Worm (Caenorhabditis elegans) whole organism, L4 larva: Measurements from ENCODE around the gene T25G12.6.
A peak's percentile ranks its signal among the peaks of the same experiment; 100 is the strongest.

Experiments
- F10B5.3 ChIP-seq: sonication (generic microtip); optimal IDR thresholded peaks from 2 replicates; lab custom pipeline; 2016; ENCODE audit warnings: mild to moderate bottlenecking, missing genetic modification characterization, missing compliant biosample characterization
- R02D3.7 ChIP-seq: fragments of 150-350 bp; sonication (generic microtip); optimal IDR thresholded peaks from 3 replicates; lab custom pipeline; 2014; ENCODE audit warnings: missing biosample characterization, missing genetic modification characterization
- T20F7.1 ChIP-seq: fragments of 200-800 bp; sonication (Bioruptor generic); optimal IDR thresholded peaks from 2 replicates; lab custom pipeline; 2018; ENCODE audit warnings: mild to moderate bottlenecking, missing genetic modification characterization, missing compliant biosample characterization
- T26A8.4 ChIP-seq: fragments of 200-800 bp; sonication (Bioruptor generic); IDR thresholded peaks from 2 replicates; pipeline ENCODE4 v1.3.6; 2022; ENCODE audit warnings: missing genetic modification characterization, missing compliant biosample characterization
- Y75B8A.6 ChIP-seq: fragments of 200-800 bp; sonication (Bioruptor generic); IDR thresholded peaks from 2 replicates; pipeline ENCODE4 v1.3.6; 2022; ENCODE audit warnings: missing genetic modification reagents, missing genetic modification characterization, missing compliant biosample characterization
- ZK337.2 ChIP-seq: fragments of 200-800 bp; sonication (Bioruptor generic); IDR thresholded peaks from 2 replicates; pipeline ENCODE4 v1.3.6; 2022; ENCODE audit warnings: missing genetic modification reagents, missing genetic modification characterization, missing compliant biosample characterization
- aha-1 ChIP-seq: fragments of 150-350 bp; peaks from one replicate; lab custom pipeline; 2014; ENCODE audit warnings: missing biosample characterization, missing genetic modification characterization
- attf-4 ChIP-seq: sonication (generic microtip); optimal IDR thresholded peaks from 3 replicates; lab custom pipeline; 2017; ENCODE audit warnings: missing biosample characterization, missing genetic modification characterization
- ctbp-1 ChIP-seq: fragments of 200-800 bp; sonication (Bioruptor generic); IDR thresholded peaks from 2 replicates; pipeline ENCODE4 v1.3.6; 2022; ENCODE audit warnings: missing genetic modification reagents, missing genetic modification characterization, missing compliant biosample characterization
- daf-16 ChIP-seq, 3 experiments: sonication (generic microtip); optimal IDR thresholded peaks; 2 replicates each; lab custom pipeline; 2016 to 2017; ENCODE audit warnings: missing genetic modification characterization in 3 of 3, missing genetic modification reagents in 3 of 3, mild to moderate bottlenecking in 2 of 3, missing compliant biosample characterization in 2 of 3, missing biosample characterization in 1 of 3, moderate library complexity in 1 of 3
- dmd-6 ChIP-seq: fragments of 200-800 bp; sonication (Bioruptor generic); IDR thresholded peaks from 2 replicates; pipeline ENCODE4 v1.3.6; 2022; ENCODE audit warnings: missing genetic modification reagents, missing genetic modification characterization, missing compliant biosample characterization
- dmd-8 ChIP-seq: fragments of 200-800 bp; sonication (Bioruptor generic); IDR thresholded peaks from 2 replicates; pipeline ENCODE4 v1.3.6; 2022; ENCODE audit warnings: missing genetic modification characterization, missing compliant biosample characterization
- dmd-9 ChIP-seq: fragments of 200-800 bp; sonication (Bioruptor generic); IDR thresholded peaks from 2 replicates; pipeline ENCODE4 v1.3.6; 2022; ENCODE audit warnings: missing genetic modification reagents, missing genetic modification characterization, missing compliant biosample characterization
- dve-1 ChIP-seq: sonication (generic microtip); optimal IDR thresholded peaks from 2 replicates; lab custom pipeline; 2017; ENCODE audit warnings: antibody characterized with exemption, mild to moderate bottlenecking, missing genetic modification characterization, missing compliant biosample characterization; ENCODE audit not compliant: insufficient read depth
- egl-27 ChIP-seq: sonication (generic microtip); optimal IDR thresholded peaks from 3 replicates; lab custom pipeline; 2017; ENCODE audit warnings: missing biosample characterization, missing genetic modification reagents, missing genetic modification characterization
- fkh-10 ChIP-seq: fragments of 150-350 bp; optimal IDR thresholded peaks from 2 replicates; lab custom pipeline; 2014; ENCODE audit warnings: missing biosample characterization, missing genetic modification reagents, missing genetic modification characterization
- fos-1 ChIP-seq: fragments of 150-350 bp; optimal IDR thresholded peaks from 2 replicates; lab custom pipeline; 2014; ENCODE audit warnings: missing biosample characterization, missing genetic modification characterization
- hlh-11 ChIP-seq: fragments of 200-800 bp; sonication (Bioruptor generic); optimal IDR thresholded peaks from 2 replicates; lab custom pipeline; 2018; ENCODE audit warnings: mild to moderate bottlenecking, missing genetic modification characterization, missing compliant biosample characterization
- hlh-30 ChIP-seq: sonication (generic microtip); optimal IDR thresholded peaks from 2 replicates; lab custom pipeline; 2017; ENCODE audit warnings: antibody characterized with exemption, mild to moderate bottlenecking, missing genetic modification characterization, missing compliant biosample characterization; ENCODE audit not compliant: insufficient read depth
- jun-1 ChIP-seq: fragments of 150-350 bp; optimal IDR thresholded peaks from 2 replicates; lab custom pipeline; 2014; ENCODE audit warnings: missing biosample characterization, missing genetic modification reagents, missing genetic modification characterization
- lim-7 ChIP-seq: fragments of 200-800 bp; sonication (Bioruptor generic); IDR thresholded peaks from 2 replicates; pipeline ENCODE4 v1.3.6; 2022; ENCODE audit warnings: missing genetic modification characterization, missing compliant biosample characterization
- lin-1 ChIP-seq: fragments of 200-800 bp; sonication (Bioruptor generic); IDR thresholded peaks from 2 replicates; pipeline ENCODE4 v1.3.6; 2022; ENCODE audit warnings: missing genetic modification reagents, missing genetic modification characterization, missing compliant biosample characterization
- lin-13 ChIP-seq: fragments of 150-350 bp; optimal IDR thresholded peaks from 2 replicates; lab custom pipeline; 2014; ENCODE audit warnings: missing biosample characterization, missing genetic modification reagents, missing genetic modification characterization
- lin-29 ChIP-seq: fragments of 200-800 bp; sonication (Bioruptor generic); IDR thresholded peaks from 2 replicates; pipeline ENCODE4 v1.3.6; 2022; ENCODE audit warnings: missing genetic modification reagents, missing genetic modification characterization, missing compliant biosample characterization
- madf-5 ChIP-seq, 2 experiments: fragments of 200-800 bp; sonication (Bioruptor generic); IDR thresholded peaks; 2 replicates each; pipeline ENCODE4 v1.3.6; 2022; ENCODE audit warnings: missing compliant biosample characterization in 2 of 2, missing genetic modification characterization in 2 of 2
- madf-9 ChIP-seq: fragments of 200-800 bp; sonication (Bioruptor generic); conservative IDR thresholded peaks from 2 replicates; pipeline ENCODE4 v1.3.6; 2022; ENCODE audit warnings: missing genetic modification reagents, missing genetic modification characterization, missing compliant biosample characterization
- mdl-1 ChIP-seq, 2 experiments: fragments of 150-350 bp in 1 of 2; sonication (generic microtip) in 1 of 2; optimal IDR thresholded peaks; 2 replicates each; lab custom pipeline; 2014 to 2017; ENCODE audit warnings: missing biosample characterization in 2 of 2, missing genetic modification characterization in 2 of 2
- mdt-29 ChIP-seq: fragments of 200-800 bp; sonication (Bioruptor generic); IDR thresholded peaks from 2 replicates; pipeline ENCODE4 v1.3.6; 2022; ENCODE audit warnings: missing genetic modification reagents, missing genetic modification characterization, missing compliant biosample characterization
- mes-2 ChIP-seq: sonication (generic microtip); optimal IDR thresholded peaks from 2 replicates; lab custom pipeline; 2016; ENCODE audit warnings: missing genotype, mild to moderate bottlenecking, missing genetic modification characterization, missing compliant biosample characterization; ENCODE audit not compliant: poor library complexity, severe bottlenecking
- mxl-3 ChIP-seq: fragments of 200-800 bp; sonication (Bioruptor generic); optimal IDR thresholded peaks from 2 replicates; lab custom pipeline; 2018; ENCODE audit warnings: mild to moderate bottlenecking, missing genetic modification characterization, missing compliant biosample characterization
- nhr-28 ChIP-seq: fragments of 150-350 bp; optimal IDR thresholded peaks from 2 replicates; lab custom pipeline; 2014; ENCODE audit warnings: missing biosample characterization, missing genetic modification characterization
- nhr-42 ChIP-seq: fragments of 200-800 bp; sonication (Bioruptor generic); IDR thresholded peaks from 2 replicates; pipeline ENCODE4 v1.3.6; 2022; ENCODE audit warnings: missing genetic modification characterization, missing compliant biosample characterization
- nhr-77 ChIP-seq: fragments of 150-350 bp; optimal IDR thresholded peaks from 2 replicates; lab custom pipeline; 2014; ENCODE audit warnings: missing biosample characterization, missing genetic modification characterization
- pha-4 ChIP-seq, 2 experiments: fragments of 150-350 bp in 1 of 2; fragments of 200-800 bp in 1 of 2; sonication (Bioruptor generic) in 1 of 2; IDR thresholded peaks in 1 of 2; optimal IDR thresholded peaks in 1 of 2; 2 replicates each; pipeline versions ENCODE4 v1.3.6 to Lab custom; 2014 to 2022; ENCODE audit warnings: missing genetic modification characterization in 2 of 2, missing genetic modification reagents in 2 of 2, missing biosample characterization in 1 of 2, missing compliant biosample characterization in 1 of 2
- php-3 ChIP-seq: fragments of 200-800 bp; sonication (Bioruptor generic); IDR thresholded peaks from 2 replicates; pipeline ENCODE4 v1.3.6; 2022; ENCODE audit warnings: missing genetic modification reagents, missing genetic modification characterization, missing compliant biosample characterization
- pqm-1 ChIP-seq: sonication (generic microtip); optimal IDR thresholded peaks from 2 replicates; lab custom pipeline; 2017; ENCODE audit warnings: missing biosample characterization, missing genetic modification characterization
- skn-1 ChIP-seq: fragments of 150-350 bp; optimal IDR thresholded peaks from 2 replicates; lab custom pipeline; 2014; ENCODE audit warnings: missing biosample characterization, missing genetic modification characterization
- snpc-1.2 ChIP-seq: fragments of 200-800 bp; sonication (Bioruptor generic); IDR thresholded peaks from 2 replicates; pipeline ENCODE4 v1.3.6; 2022; ENCODE audit warnings: missing genetic modification reagents, missing genetic modification characterization, missing compliant biosample characterization
- snpc-4 ChIP-seq: fragments of 150-350 bp; optimal IDR thresholded peaks from 2 replicates; lab custom pipeline; 2014; ENCODE audit warnings: missing biosample characterization, missing genetic modification characterization
- spr-1 ChIP-seq: sonication (generic microtip); optimal IDR thresholded peaks from 2 replicates; lab custom pipeline; 2016; ENCODE audit warnings: mild to moderate bottlenecking, missing genetic modification characterization, missing compliant biosample characterization
- unc-130 ChIP-seq: sonication (generic microtip); optimal IDR thresholded peaks from 2 replicates; lab custom pipeline; 2016; ENCODE audit warnings: missing genetic modification reagents, missing genetic modification characterization, missing compliant biosample characterization
- unc-62 ChIP-seq, 3 experiments: fragments of 150-350 bp in 1 of 3; sonication (generic microtip); optimal IDR thresholded peaks in 2 of 3; peaks in 1 of 3; 1 replicate in 1 of 3; 2 replicates in 2 of 3; lab custom pipeline; 2014 to 2017; ENCODE audit warnings: missing biosample characterization in 3 of 3, missing genetic modification characterization in 3 of 3, missing genetic modification reagents in 3 of 3, missing genotype in 1 of 3
- zip-2 ChIP-seq: fragments of 150-350 bp; optimal IDR thresholded peaks from 2 replicates; lab custom pipeline; 2014; ENCODE audit warnings: missing biosample characterization, missing genetic modification characterization

T25G12.6 gene

DNA sequence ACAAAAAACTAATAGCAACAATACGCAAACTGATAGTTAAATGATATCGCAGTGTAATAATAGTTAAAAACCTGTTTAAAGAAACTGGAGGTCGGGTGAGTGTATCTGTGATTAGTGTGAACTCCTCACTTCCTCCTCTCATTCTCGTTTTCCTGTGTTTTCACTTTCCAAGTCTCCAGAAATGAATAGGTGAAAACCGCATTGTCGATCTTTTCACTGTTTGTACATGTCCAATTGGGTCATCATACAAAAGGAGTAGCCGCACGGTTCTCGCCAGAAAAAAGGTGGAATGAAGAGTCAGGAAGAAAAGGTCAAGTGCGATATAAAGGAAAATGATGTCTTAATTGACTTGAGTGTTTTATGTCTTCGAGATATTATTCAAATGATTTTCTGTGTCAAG, 18.5 kb downstream of the T25G12.6 start:
- TF ChIP-seq snpc-1.2 (GFP tag; lab: Robert Waterston, UW) (no peak), skn-1 (tag; lab: Kevin White, UChicago) (no peak), R02D3.7 (tag; lab: Kevin White, UChicago) (no peak)

- peak; percentile 83 for TF ChIP-seq aha-1 (tag; lab: Kevin White, UChicago)
- TF ChIP-seq T26A8.4 (GFP tag; lab: Robert Waterston, UW) = no peak
Measured at ce11 chrX:17209265-17209664, 20.7 kb downstream of the T25G12.6 start, which contains the start of gene T08G2.2. Gene T08G2.2, minus strand, starts transcription at chrX:17209365.

ce11 chrX:17205853-17206252, 24.2 kb downstream of the T25G12.6 start:
- TF ChIP-seq pqm-1 (tag; lab: Kevin White, UChicago) (peak; percentile 60), dve-1 (peak; percentile 21), mdl-1 (tag; optimal IDR thresholded peaks at IDR 0.05; lab: Kevin White, UChicago) (no peak), dmd-6 (GFP tag; lab: Robert Waterston, UW) (peak; percentile 51), madf-5 (GFP tag; IDR thresholded peaks at IDR 0.05; lab: Robert Waterston, UW) (no peak), Y75B8A.6 (GFP tag; lab: Robert Waterston, UW) (no peak), nhr-28 (tag; lab: Kevin White, UChicago) (peak; percentile 26), nhr-42 (no peak), unc-130 (GFP tag; lab: Kevin White, UChicago) (no peak), hlh-11 (tag; lab: Kevin White, UChicago) (peak; percentile 29), daf-16 (GFP tag; optimal IDR thresholded peaks at IDR 0.05; lab: Kevin White, UChicago) (no peak), daf-16 (tag; optimal IDR thresholded peaks at IDR 0.05; lab: Kevin White, UChicago) (peak; percentile 95)

ce11 chrX:17203399-17203798, 26.6 kb downstream of the T25G12.6 start:
- TF ChIP-seq mdt-29 = no peak
- TF ChIP-seq egl-27 = no peak
- no peak for TF ChIP-seq F10B5.3
- peak in 1 of 2 experiments; percentile 94 for TF ChIP-seq unc-62 (GFP tag; optimal IDR thresholded peaks at IDR 0.05 in 1 of 2; lab: Kevin White, UChicago)
- TF ChIP-seq unc-62 (tag; optimal IDR thresholded peaks at IDR 0.05; lab: Kevin White, UChicago) = no peak
- TF ChIP-seq lin-1 (GFP tag; lab: Robert Waterston, UW) = no peak

DNA sequence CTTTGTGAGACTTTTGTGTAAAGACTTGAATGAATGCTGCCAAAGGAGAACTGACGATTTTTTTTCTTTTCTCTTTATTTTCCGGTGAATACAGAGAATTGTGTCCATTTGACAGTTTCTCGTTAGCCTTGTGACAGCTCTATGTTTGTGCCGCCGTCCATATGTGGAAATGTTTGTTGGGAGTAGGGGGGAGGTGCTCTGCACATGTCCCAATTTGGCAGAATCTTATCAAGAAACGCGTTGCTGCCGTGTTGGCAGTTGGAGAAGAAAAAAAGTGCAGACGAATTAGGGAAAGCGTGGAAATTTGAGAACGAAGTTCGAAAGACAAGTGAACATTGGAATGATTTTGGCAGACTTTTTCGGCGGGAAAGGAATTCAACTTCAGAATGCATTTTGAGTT, 32.2 kb downstream of the T25G12.6 start:
- peak; percentile 0 for TF ChIP-seq nhr-77 (tag; lab: Kevin White, UChicago)
- no peak for TF ChIP-seq zip-2 (tag; lab: Kevin White, UChicago)
- TF ChIP-seq jun-1 = no peak
- TF ChIP-seq dmd-9 (GFP tag; lab: Robert Waterston, UW) = no peak
- TF ChIP-seq lin-1 (GFP tag; lab: Robert Waterston, UW) = no peak
- TF ChIP-seq snpc-4 = no peak
- TF ChIP-seq dmd-8 (GFP tag; lab: Robert Waterston, UW) = no peak
- TF ChIP-seq unc-62 (GFP tag; optimal IDR thresholded peaks at IDR 0.05 in 1 of 2; lab: Kevin White, UChicago) = no peak
- TF ChIP-seq unc-62 (tag; optimal IDR thresholded peaks at IDR 0.05; lab: Kevin White, UChicago) = no peak
- no peak for TF ChIP-seq attf-4 (tag; lab: Kevin White, UChicago)
- TF ChIP-seq fos-1 (tag; lab: Kevin White, UChicago) = no peak
- TF ChIP-seq nhr-28 (tag; lab: Kevin White, UChicago) = peak; percentile 68
- peak; percentile 56 for TF ChIP-seq aha-1 (tag; lab: Kevin White, UChicago)
- no peak for TF ChIP-seq ZK337.2 (GFP tag; lab: Robert Waterston, UW)
- TF ChIP-seq fkh-10 (GFP tag; lab: Kevin White, UChicago) = no peak
- TF ChIP-seq madf-9 (GFP tag; lab: Robert Waterston, UW) = no peak
- TF ChIP-seq lin-13 (GFP tag; lab: Kevin White, UChicago) = no peak
- no peak for TF ChIP-seq lin-29 (GFP tag; lab: Robert Waterston, UW)
- no peak; the same call in 1 of the 2 replicates for TF ChIP-seq pha-4 (GFP tag; IDR thresholded peaks at IDR 0.05; lab: Robert Waterston, UW)
- TF ChIP-seq pha-4 (tag; optimal IDR thresholded peaks at IDR 0.05; lab: Kevin White, UChicago) = no peak
- peak; percentile 73 for TF ChIP-seq mxl-3 (GFP tag; lab: Kevin White, UChicago)
- TF ChIP-seq T20F7.1 (GFP tag; lab: Kevin White, UChicago) = no peak
- no peak for TF ChIP-seq spr-1 (tag; lab: Kevin White, UChicago)
- peak; percentile 34 for TF ChIP-seq hlh-30 (tag; lab: Kevin White, UChicago)
- no peak for TF ChIP-seq php-3 (GFP tag; lab: Robert Waterston, UW)
- no peak for TF ChIP-seq mes-2 (tag; lab: Kevin White, UChicago)
- no peak for TF ChIP-seq lim-7 (GFP tag; lab: Robert Waterston, UW)
- TF ChIP-seq ctbp-1 (GFP tag; lab: Robert Waterston, UW) = no peak
